Fruit fly (Drosophila melanogaster): Measurements from ENCODE around the gene Rb97D.

The Rb97D gene

dm6 chr3R:26866577-26867456, 8.7 kb downstream of the Rb97D start, which contains the start of the genes ball and His2Av (continued):
- TF ChIP-seq ash1 (GFP tag; optimal IDR thresholded peaks at IDR 0.05) (peak; percentile 24), CG12659 (GFP tag; optimal IDR thresholded peaks at IDR 0.05) (peak; percentile 89), C15 (GFP tag; IDR thresholded peaks at IDR 0.05) (peak; percentile 65), Atf-2 (GFP tag; optimal IDR thresholded peaks at IDR 0.05) (peak; percentile 75)

DNA sequence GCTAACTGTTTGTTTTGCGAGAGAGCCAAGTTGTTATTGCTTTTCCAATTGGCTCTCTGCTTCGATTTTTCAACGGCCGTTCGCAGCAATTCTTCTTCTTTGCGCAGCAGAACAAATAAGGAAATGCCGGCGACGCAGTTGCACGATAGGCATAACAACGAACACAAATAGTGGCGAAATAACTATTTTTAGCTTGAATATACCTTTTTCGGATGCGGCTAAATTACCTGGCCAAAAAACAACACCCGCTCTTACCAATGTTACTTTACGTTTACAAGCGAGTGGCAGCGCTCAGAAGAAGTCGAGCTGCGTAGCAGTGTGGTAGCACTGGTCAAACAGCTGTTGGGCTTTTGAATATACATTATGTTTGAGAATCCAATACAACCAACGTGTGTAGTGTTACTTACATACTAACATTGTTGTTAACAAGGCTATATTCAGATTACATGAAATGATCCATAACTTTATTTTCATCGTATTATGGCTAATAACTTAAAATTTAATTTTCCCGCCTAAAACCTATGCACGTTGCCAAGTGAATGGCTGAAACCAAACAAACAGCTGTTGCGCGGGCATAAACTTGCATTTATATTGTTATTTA, 12.6 kb downstream of the Rb97D start, which contains the start of the genes Lerp and IntS12:
Gene Lerp, minus strand, starts transcription at position 283 of the 601 bp plus-strand sequence.
Gene IntS12, plus strand, starts transcription at position 529 of the 601 bp plus-strand sequence.
- TF ChIP-seq sna (GFP tag; IDR thresholded peaks at IDR 0.05; ENCODE audit: partially characterized antibody) = no peak
- peak; percentile 24 for TF ChIP-seq CG12659 (GFP tag; optimal IDR thresholded peaks at IDR 0.05)
- TF ChIP-seq CG34422 (GFP tag; IDR thresholded peaks at IDR 0.05) = peak; percentile 25; the same call in 1 of the 3 replicates
- TF ChIP-seq Dp (GFP tag; optimal IDR thresholded peaks at IDR 0.05) = peak; percentile 82
- peak; percentile 65 for TF ChIP-seq scrt (GFP tag; optimal IDR thresholded peaks at IDR 0.05)
- peak; percentile 99 for TF ChIP-seq CG14710 (tag; optimal IDR thresholded peaks at IDR 0.05)
- TF ChIP-seq Elba2 (GFP tag; optimal IDR thresholded peaks at IDR 0.05) = peak; percentile 90
- no peak for TF ChIP-seq CG18262 (tag; optimal IDR thresholded peaks at IDR 0.05)
- TF ChIP-seq E2f1 (GFP tag; IDR thresholded peaks at IDR 0.05) = peak; percentile 27; the same call in 1 of the 2 replicates
- TF ChIP-seq CG14050 (GFP tag; IDR thresholded peaks at IDR 0.05) = no peak
- TF ChIP-seq bsh (GFP tag; optimal IDR thresholded peaks at IDR 0.05) = no peak
- TF ChIP-seq CG15514 (GFP tag; optimal IDR thresholded peaks at IDR 0.05) = peak; percentile 15
- peak; percentile 91 to 98 for TF ChIP-seq crp (GFP tag; optimal IDR thresholded peaks at IDR 0.05)
- no peak for TF ChIP-seq zen2 (GFP tag; IDR thresholded peaks at IDR 0.05; ENCODE audit: partially characterized antibody)
- peak; percentile 36 for TF ChIP-seq nmo (GFP tag; optimal IDR thresholded peaks at IDR 0.05)
- peak; percentile 88 for TF ChIP-seq E2f2 (GFP tag; IDR thresholded peaks at IDR 0.05)
- TF ChIP-seq sug (tag; optimal IDR thresholded peaks at IDR 0.05) = peak; percentile 12
- peak; percentile 17 for TF ChIP-seq CG2712 (tag; optimal IDR thresholded peaks at IDR 0.05)
- TF ChIP-seq gfzf (GFP tag; optimal IDR thresholded peaks at IDR 0.05) = peak; percentile 34
- no peak for TF ChIP-seq CG18011 (GFP tag; optimal IDR thresholded peaks at IDR 0.05)
- TF ChIP-seq insv (GFP tag; optimal IDR thresholded peaks at IDR 0.05) = peak in 1 of 2 experiments; percentile 46
- peak; percentile 98 for TF ChIP-seq onecut (GFP tag; IDR thresholded peaks at IDR 0.05)
- no peak for TF ChIP-seq NfI (GFP tag; optimal IDR thresholded peaks at IDR 0.05)
- no peak for TF ChIP-seq CG6272 (GFP tag; IDR thresholded peaks at IDR 0.05)
- TF ChIP-seq CG3995 (GFP tag; optimal IDR thresholded peaks at IDR 0.05) = peak; percentile 66
- TF ChIP-seq BEAF-32 (GFP tag; optimal IDR thresholded peaks at IDR 0.05) = peak; percentile 28
- TF ChIP-seq trem (tag; optimal IDR thresholded peaks at IDR 0.05) = peak; percentile 92
- TF ChIP-seq CG16813 (GFP tag; IDR thresholded peaks at IDR 0.05; ENCODE audit: partially characterized antibody) = peak; percentile 39; the same call in 1 of the 3 replicates
- TF ChIP-seq croc (GFP tag; conservative IDR thresholded peaks at IDR 0.05) = no peak
- peak; percentile 24; the same call in 1 of the 2 replicates for TF ChIP-seq Bgb (GFP tag; IDR thresholded peaks at IDR 0.05; ENCODE audit: partially characterized antibody)
- no peak for TF ChIP-seq CG4707 (GFP tag; optimal IDR thresholded peaks at IDR 0.05)
- TF ChIP-seq CG13287 (GFP tag; IDR thresholded peaks at IDR 0.05; ENCODE audit: partially characterized antibody) = peak; percentile 37; the same call in 1 of the 2 replicates
- TF ChIP-seq phol (tag; optimal IDR thresholded peaks at IDR 0.05) = peak; percentile 26
- TF ChIP-seq CG33213 (GFP tag; optimal IDR thresholded peaks at IDR 0.05) = no peak
- peak; percentile 62 for TF ChIP-seq Ets97D (GFP tag; optimal IDR thresholded peaks at IDR 0.05)
- peak; percentile 72 for TF ChIP-seq stwl (tag; optimal IDR thresholded peaks at IDR 0.05)
- peak; percentile 81 for TF ChIP-seq Sin3A (optimal IDR thresholded peaks at IDR 0.05)
- TF ChIP-seq CG17385 (GFP tag; optimal IDR thresholded peaks at IDR 0.05) = peak; percentile 86
- TF ChIP-seq CG6175 (GFP tag; IDR thresholded peaks at IDR 0.05) = no peak
- TF ChIP-seq chinmo (GFP tag; IDR thresholded peaks at IDR 0.05; ENCODE audit: partially characterized antibody) = 0 out of 4 replicates have a peak, but pooled peaks have one; percentile 31
- TF ChIP-seq Myb (GFP tag; optimal IDR thresholded peaks at IDR 0.05) = peak; percentile 79
